Fruit fly (Drosophila melanogaster): ENCODE data around the gene CG31344.

- TF ChIP-seq CG8478 (optimal IDR thresholded peaks at IDR 0.05) (no peak), pan (optimal IDR thresholded peaks at IDR 0.05) (no peak), psq (optimal IDR thresholded peaks at IDR 0.05) (no peak), usp (GFP tag; optimal IDR thresholded peaks at IDR 0.05) (no peak), Dll (optimal IDR thresholded peaks at IDR 0.05) (no peak), EcR (GFP tag; optimal IDR thresholded peaks at IDR 0.05) (no peak)
Observed at dm6 chr3R:15177230-15177629, 47.9 kb downstream of the CG31344 start.
